Worm (Caenorhabditis elegans) whole organism, midembryonic: ENCODE results near the gene ZK1320.2.

Source experiments
- cog-1 ChIP-seq: sonication (generic microtip); optimal IDR thresholded peaks from 2 replicates; lab custom pipeline; 2016; ENCODE audit warnings: missing genetic modification characterization, missing compliant biosample characterization
- flt-1 ChIP-seq: fragments of 200-800 bp; sonication (Bioruptor generic); IDR thresholded peaks from 2 replicates; pipeline ENCODE4 v1.3.6; 2022; ENCODE audit warnings: missing genetic modification characterization, missing compliant biosample characterization
- klf-2 ChIP-seq: fragments of 200-800 bp; sonication (Bioruptor generic); conservative IDR thresholded peaks from 2 replicates; pipeline ENCODE4 v1.3.6; 2022; ENCODE audit warnings: missing genetic modification reagents, missing genetic modification characterization, missing compliant biosample characterization
- med-1 ChIP-seq: sonication (generic microtip); optimal IDR thresholded peaks from 2 replicates; lab custom pipeline; 2017; ENCODE audit warnings: missing genetic modification characterization, mild to moderate bottlenecking, missing compliant biosample characterization, antibody characterized with exemption, missing genetic modification reagents; ENCODE audit not compliant: insufficient read depth
- ref-1 ChIP-seq: fragments of 200-800 bp; sonication (Bioruptor generic); conservative IDR thresholded peaks from 2 replicates; pipeline ENCODE4 v1.3.6; 2022; ENCODE audit warnings: missing genetic modification reagents, missing genetic modification characterization, missing compliant biosample characterization
- tab-1 ChIP-seq: fragments of 200-800 bp; sonication (Bioruptor generic); IDR thresholded peaks from 2 replicates; pipeline ENCODE4 v1.3.6; 2022; ENCODE audit warnings: missing genetic modification characterization, missing compliant biosample characterization
- ztf-29 ChIP-seq: fragments of 200-800 bp; sonication (Bioruptor generic); IDR thresholded peaks from 2 replicates; pipeline ENCODE4 v1.3.6; 2022; ENCODE audit warnings: missing genetic modification reagents, missing genetic modification characterization, missing compliant biosample characterization

ce11 chrII:9680493-9680892 is 21.7 kb upstream of the ZK1320.2 start, which contains the start of gene ZK1320.13:
- TF ChIP-seq ref-1 (GFP tag; lab: Robert Waterston, UW): no peak
- TF ChIP-seq cog-1 (tag; lab: Kevin White, UChicago): no peak
- no peak for TF ChIP-seq flt-1 (GFP tag; lab: Robert Waterston, UW)
- no peak for TF ChIP-seq med-1 (GFP tag; lab: Kevin White, UChicago)
- no peak for TF ChIP-seq klf-2 (GFP tag; lab: Robert Waterston, UW)
- no peak for TF ChIP-seq tab-1 (GFP tag; lab: Robert Waterston, UW)
- TF ChIP-seq ztf-29 (GFP tag; lab: Robert Waterston, UW): no peak
